Worm (Caenorhabditis elegans): ENCODE results near the gene ZK105.13.
"Not testable (repeated sequence)": the region's sequence is repeated elsewhere in the genome, so short reads cannot be mapped to it uniquely, and the experiment has no call there.

ZK105.13 gene

ce11 chrV:7716034-7716433 is 3.1 kb upstream of the ZK105.13 start, which contains the start of gene ZK105.12:
ZK105.12 (minus strand) TSS chrV:7716134.
- no peak for TF ChIP-seq ceh-43 (GFP tag; optimal IDR thresholded peaks at IDR 0.05)
- TF ChIP-seq unc-39 (tag; optimal IDR thresholded peaks at IDR 0.05): no peak
- TF ChIP-seq unc-62 (GFP tag; optimal IDR thresholded peaks at IDR 0.05): no peak

ce11 chrV:7713691-7714090 is 719 bp upstream of the ZK105.13 start, which contains the start of gene ZK105.1:
ZK105.1 (plus strand) TSS chrV:7713991.
- TF ChIP-seq snpc-4 (tag; optimal IDR thresholded peaks at IDR 0.05) (no peak), sptf-1 (tag; optimal IDR thresholded peaks at IDR 0.05) (no peak), nhr-237 (tag; optimal IDR thresholded peaks at IDR 0.05) (no peak), mls-2 (tag; optimal IDR thresholded peaks at IDR 0.05) (no peak), mab-5 (tag; optimal IDR thresholded peaks at IDR 0.05) (no peak), ces-1 (GFP tag; optimal IDR thresholded peaks at IDR 0.05) (no peak), unc-62 (GFP tag; optimal IDR thresholded peaks at IDR 0.05) (no peak), flh-1 (GFP tag; optimal IDR thresholded peaks at IDR 0.05) (no peak), hlh-1 (tag; optimal IDR thresholded peaks at IDR 0.05) (no peak), ceh-83 (GFP tag; optimal IDR thresholded peaks at IDR 0.05) (no peak), lin-13 (tag; optimal IDR thresholded peaks at IDR 0.05) (no peak), sem-2 (GFP tag; optimal IDR thresholded peaks at IDR 0.05) (no peak), ceh-43 (GFP tag; optimal IDR thresholded peaks at IDR 0.05) (no peak), ham-2 (GFP tag; optimal IDR thresholded peaks at IDR 0.05) (no peak), unc-120 (tag; optimal IDR thresholded peaks at IDR 0.05; ENCODE audit: poor library complexity, severe bottlenecking) (no peak)

ce11 chrV:7708525-7708924 is 4.4 kb downstream of the ZK105.13 start, which contains the start of gene ZK105.11:
ZK105.11 (minus strand) TSS chrV:7708625.
- no peak for TF ChIP-seq nhr-12 (tag; optimal IDR thresholded peaks at IDR 0.05)
- no peak for TF ChIP-seq sem-2 (GFP tag; optimal IDR thresholded peaks at IDR 0.05)
- no peak for TF ChIP-seq pha-4 (tag; optimal IDR thresholded peaks at IDR 0.05)
- TF ChIP-seq sptf-1 (tag; optimal IDR thresholded peaks at IDR 0.05): no peak
- TF ChIP-seq ceh-83 (GFP tag; optimal IDR thresholded peaks at IDR 0.05): no peak
- no peak for TF ChIP-seq elt-1 (tag; optimal IDR thresholded peaks at IDR 0.05; ENCODE audit: borderline replicate concordance, insufficient read depth)
- no peak for TF ChIP-seq mep-1 (tag; optimal IDR thresholded peaks at IDR 0.05)
- TF ChIP-seq nhr-76 (tag; optimal IDR thresholded peaks at IDR 0.05): no peak
- no peak for TF ChIP-seq nhr-237 (tag; optimal IDR thresholded peaks at IDR 0.05)

ce11 chrV:7705316-7705715 is 7.7 kb downstream of the ZK105.13 start, which contains the start of gene srw-3:
srw-3 (plus strand) TSS chrV:7705616.
- no peak for TF ChIP-seq zip-8 (tag; optimal IDR thresholded peaks at IDR 0.05)
- TF ChIP-seq lsy-2 (tag; optimal IDR thresholded peaks at IDR 0.05): no peak
- TF ChIP-seq snpc-4 (tag; optimal IDR thresholded peaks at IDR 0.05): no peak

- not testable (repeated sequence) for TF ChIP-seq ceh-39 (tag; optimal IDR thresholded peaks at IDR 0.05); zip-8 (tag; optimal IDR thresholded peaks at IDR 0.05); drap-1 (GFP tag; optimal IDR thresholded peaks at IDR 0.05)
Observed at ce11 chrV:7703536-7703935, 9.4 kb downstream of the ZK105.13 start, which contains the start of gene srsx-40. srsx-40 (minus strand) TSS chrV:7703636.

ce11 chrV:7696842-7697241 is 16.1 kb downstream of the ZK105.13 start, which contains the start of gene ZK105.3:
ZK105.3 (plus strand) TSS chrV:7697142.
- no peak for TF ChIP-seq M03D4.4 (tag; optimal IDR thresholded peaks at IDR 0.05)

- no peak for TF ChIP-seq mab-5 (tag; optimal IDR thresholded peaks at IDR 0.05)
- TF ChIP-seq ceh-39 (tag; optimal IDR thresholded peaks at IDR 0.05): no peak
- no peak for TF ChIP-seq pha-4 (tag; optimal IDR thresholded peaks at IDR 0.05)
- no peak for TF ChIP-seq nhr-237 (tag; optimal IDR thresholded peaks at IDR 0.05)
- TF ChIP-seq lin-32 (GFP tag; optimal IDR thresholded peaks at IDR 0.05): no peak
Observed at ce11 chrV:7693394-7693793, 19.6 kb downstream of the ZK105.13 start, which contains the start of gene C12D5.10. C12D5.10 (minus strand) TSS chrV:7693494.
